Fruit fly (Drosophila melanogaster) whole organism, adult: ENCODE measurements around the gene G6P.

ENCODE experiments used
- CG11617 ChIP-seq: fragments of 200-800 bp; sonication (Bioruptor generic); optimal IDR thresholded peaks from 2 replicates; lab custom pipeline; 2017; ENCODE audit warnings: mild to moderate bottlenecking, missing biosample characterization, missing genetic modification reagents, missing genetic modification characterization
- CG12768 ChIP-seq: fragments of 200-800 bp; sonication (Bioruptor generic); optimal IDR thresholded peaks from 2 replicates; lab custom pipeline; 2017; ENCODE audit warnings: missing biosample characterization, missing genetic modification characterization, mild to moderate bottlenecking, moderate library complexity, missing genetic modification reagents
- CG1620 ChIP-seq: fragments of 200-800 bp; sonication (Bioruptor generic); optimal IDR thresholded peaks from 2 replicates; lab custom pipeline; 2016; ENCODE audit warnings: missing biosample characterization, missing genetic modification characterization
- CG33017 ChIP-seq: fragments of 200-800 bp; sonication (Bioruptor generic); optimal IDR thresholded peaks from 2 replicates; lab custom pipeline; 2018; ENCODE audit warnings: missing biosample characterization, mild to moderate bottlenecking, missing genetic modification characterization, moderate library complexity
- CG7045 ChIP-seq: fragments of 200-800 bp; sonication (Bioruptor generic); optimal IDR thresholded peaks from 2 replicates; lab custom pipeline; 2017; ENCODE audit warnings: missing biosample characterization, mild to moderate bottlenecking, missing genetic modification characterization
- CG7101 ChIP-seq: fragments of 200-800 bp; sonication (Bioruptor generic); optimal IDR thresholded peaks from 2 replicates; lab custom pipeline; 2018; ENCODE audit warnings: missing biosample characterization, mild to moderate bottlenecking, missing genetic modification characterization, moderate library complexity
- Crg-1 ChIP-seq: fragments of 200-800 bp; sonication (Bioruptor generic); optimal IDR thresholded peaks from 2 replicates; lab custom pipeline; 2016; ENCODE audit warnings: missing biosample characterization, missing genetic modification characterization
- kay ChIP-seq: fragments of 200-800 bp; sonication (Bioruptor generic); peaks from one replicate; lab custom pipeline; 2016; ENCODE audit warnings: missing biosample characterization, missing genetic modification characterization, borderline replicate concordance
- pad ChIP-seq: fragments of 200-800 bp; sonication (Bioruptor generic); optimal IDR thresholded peaks from 3 replicates; lab custom pipeline; 2017; ENCODE audit warnings: missing biosample characterization, missing genetic modification characterization, mild to moderate bottlenecking, moderate library complexity, missing genetic modification reagents
- toe ChIP-seq: fragments of 200-800 bp; sonication (Bioruptor generic); optimal IDR thresholded peaks from 2 replicates; lab custom pipeline; 2016; ENCODE audit warnings: missing biosample characterization, missing genetic modification characterization

DNA sequence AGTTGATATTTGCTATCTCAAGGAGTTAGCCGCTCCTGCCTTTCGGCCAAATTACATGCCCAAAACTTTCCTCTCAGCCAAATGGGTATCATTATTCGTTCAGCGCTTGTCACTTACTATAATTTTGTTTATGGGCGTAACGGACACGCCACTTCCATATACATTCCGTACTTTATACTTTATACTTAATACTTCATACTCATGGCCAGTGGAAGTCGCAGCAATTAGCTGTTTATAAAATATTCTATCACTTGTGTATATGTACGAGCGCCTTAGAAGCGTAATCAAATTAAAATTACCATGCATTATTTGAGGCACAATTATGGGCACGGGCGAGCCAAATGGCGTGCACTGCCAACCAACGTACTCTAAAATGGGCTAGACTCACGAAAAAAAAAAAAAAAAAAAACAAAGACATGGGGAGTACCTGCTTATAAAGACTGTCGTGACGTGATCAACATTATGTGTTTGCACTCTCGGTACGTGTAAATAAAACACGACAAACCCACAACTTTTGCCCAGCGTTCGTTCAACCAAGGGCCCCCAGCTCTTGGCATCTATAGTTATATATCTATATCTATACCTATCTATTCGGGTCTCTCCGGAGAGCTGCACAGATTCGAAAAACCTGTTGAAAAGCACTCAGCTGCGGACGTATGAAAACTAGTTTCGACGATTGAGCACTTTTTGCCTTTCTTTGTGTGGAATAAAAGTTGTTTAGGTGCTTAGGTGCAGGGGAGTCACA is 45.8 kb upstream of the G6P start:
- TF ChIP-seq CG33017 (tag; lab: Kevin White, UChicago) (no peak), Crg-1 (GFP tag; lab: Kevin White, UChicago) (no peak), CG7045 (no peak), CG11617 (no peak), CG12768 (GFP tag; lab: Kevin White, UChicago) (peak; percentile 61), toe (GFP tag; lab: Kevin White, UChicago) (no peak), CG1620 (GFP tag; lab: Kevin White, UChicago) (no peak), kay (GFP tag; lab: Kevin White, UChicago) (peak; percentile 68), CG7101 (tag; lab: Kevin White, UChicago) (no peak), pad (GFP tag; lab: Kevin White, UChicago) (no peak)
